Fruit fly (Drosophila melanogaster): ENCODE results near the gene Tspo.
A peak's percentile ranks its signal among the peaks of the same experiment; 100 is the strongest.

Gene Tspo

dm6 chr2L:533734-534133 lies 25.7 kb upstream of the Tspo start:
- TF ChIP-seq Jra (GFP tag; optimal IDR thresholded peaks at IDR 0.05) (no peak), Rel (GFP tag; optimal IDR thresholded peaks at IDR 0.05) (no peak), Rel (tag; optimal IDR thresholded peaks at IDR 0.05) (peak; percentile 74), Dif (GFP tag; optimal IDR thresholded peaks at IDR 0.05; ENCODE audit: partially characterized antibody) (no peak), br (GFP tag; optimal IDR thresholded peaks at IDR 0.05) (no peak), psq (GFP tag; optimal IDR thresholded peaks at IDR 0.05) (peak; percentile 16), dmrt93B (GFP tag; optimal IDR thresholded peaks at IDR 0.05) (no peak), dl (GFP tag; optimal IDR thresholded peaks at IDR 0.05; ENCODE audit: insufficient read depth in 1 of 2, partially characterized antibody in 2 of 2) (no peak), fru (GFP tag; optimal IDR thresholded peaks at IDR 0.05) (no peak), tai (GFP tag; optimal IDR thresholded peaks at IDR 0.05) (no peak), CG32264 (GFP tag; optimal IDR thresholded peaks at IDR 0.05) (no peak), Abd-B (GFP tag; optimal IDR thresholded peaks at IDR 0.05) (no peak), Hr83 (GFP tag; optimal IDR thresholded peaks at IDR 0.05; ENCODE audit: poor library complexity, severe bottlenecking) (no peak), foxo (GFP tag; optimal IDR thresholded peaks at IDR 0.05) (no peak), GATAd (GFP tag; optimal IDR thresholded peaks at IDR 0.05) (no peak), N (GFP tag; optimal IDR thresholded peaks at IDR 0.05) (no peak), brk (GFP tag; optimal IDR thresholded peaks at IDR 0.05) (no peak)

dm6 chr2L:540572-541210 lies 18.7 kb upstream of the Tspo start:
- TF ChIP-seq Rel (GFP tag; optimal IDR thresholded peaks at IDR 0.05) (no peak), Rel (tag; optimal IDR thresholded peaks at IDR 0.05) (peak; percentile 72), foxo (GFP tag; optimal IDR thresholded peaks at IDR 0.05) (peak in 1 of 2 experiments; percentile 31), h (GFP tag; optimal IDR thresholded peaks at IDR 0.05) (peak; percentile 15), rgr (GFP tag; optimal IDR thresholded peaks at IDR 0.05) (peak; percentile 11), fru (GFP tag; optimal IDR thresholded peaks at IDR 0.05) (peak; percentile 87), Hr83 (GFP tag; optimal IDR thresholded peaks at IDR 0.05; ENCODE audit: poor library complexity, severe bottlenecking) (peak; percentile 54), OdsH (GFP tag; optimal IDR thresholded peaks at IDR 0.05) (no peak), dl (GFP tag; optimal IDR thresholded peaks at IDR 0.05; ENCODE audit: insufficient read depth in 1 of 2, partially characterized antibody in 2 of 2) (peak in 1 of 2 experiments; percentile 11), Dif (GFP tag; optimal IDR thresholded peaks at IDR 0.05; ENCODE audit: partially characterized antibody) (peak; percentile 21), tai (GFP tag; optimal IDR thresholded peaks at IDR 0.05) (no peak), br (GFP tag; optimal IDR thresholded peaks at IDR 0.05) (no peak)

dm6 chr2L:542338-542967 lies 17.0 kb upstream of the Tspo start, which contains the start of gene lwr:
lwr (minus strand) TSS chr2L:542580.
- TF ChIP-seq fru (GFP tag; optimal IDR thresholded peaks at IDR 0.05), result peak; percentile 5
- no peak for TF ChIP-seq pan (optimal IDR thresholded peaks at IDR 0.05)
- no peak for TF ChIP-seq Rel (GFP tag; optimal IDR thresholded peaks at IDR 0.05)
- peak; percentile 30 for TF ChIP-seq Rel (tag; optimal IDR thresholded peaks at IDR 0.05)
- TF ChIP-seq foxo (GFP tag; optimal IDR thresholded peaks at IDR 0.05), result peak in 1 of 2 experiments; percentile 9

- TF ChIP-seq jim (GFP tag; optimal IDR thresholded peaks at IDR 0.05) (no peak), N (GFP tag; optimal IDR thresholded peaks at IDR 0.05) (no peak), lola (GFP tag; optimal IDR thresholded peaks at IDR 0.05) (no peak), tai (GFP tag; optimal IDR thresholded peaks at IDR 0.05) (no peak), Rel (GFP tag; optimal IDR thresholded peaks at IDR 0.05) (no peak), Rel (tag; optimal IDR thresholded peaks at IDR 0.05) (no peak)
These were observed 15.6 kb upstream of the Tspo start for dm6 chr2L:543799-544198.

dm6 chr2L:544444-545179 lies 14.8 kb upstream of the Tspo start, which contains the start of the genes Spp and nAChRbeta3:
Spp (minus strand) TSS chr2L:544653.
nAChRbeta3 (plus strand) TSS chr2L:545129.
- TF ChIP-seq sv (GFP tag; optimal IDR thresholded peaks at IDR 0.05) (no peak), sage (GFP tag; optimal IDR thresholded peaks at IDR 0.05) (no peak), psq (GFP tag; optimal IDR thresholded peaks at IDR 0.05) (no peak), Rel (GFP tag; optimal IDR thresholded peaks at IDR 0.05) (no peak), Rel (tag; optimal IDR thresholded peaks at IDR 0.05) (peak; percentile 97)

dm6 chr2L:547978-548377 lies 11.4 kb upstream of the Tspo start:
- TF ChIP-seq N (GFP tag; optimal IDR thresholded peaks at IDR 0.05), result peak; percentile 50
- TF ChIP-seq tai (GFP tag; optimal IDR thresholded peaks at IDR 0.05), result no peak
- TF ChIP-seq Abd-B (GFP tag; optimal IDR thresholded peaks at IDR 0.05), result no peak
